Worm (Caenorhabditis elegans) whole organism, young adult: ENCODE data around the gene C13C4.8.
A peak's percentile ranks its signal among the peaks of the same experiment; 100 is the strongest.

ENCODE experiments used
- F22D6.2 ChIP-seq: sonication (generic microtip); optimal IDR thresholded peaks from 2 replicates; lab custom pipeline; 2016; ENCODE audit warnings: mild to moderate bottlenecking, missing genetic modification characterization, missing compliant biosample characterization
- F33H1.4 ChIP-seq: fragments of 200-800 bp; sonication (Bioruptor generic); IDR thresholded peaks from 2 replicates; pipeline ENCODE4 v1.3.6; 2022; ENCODE audit warnings: missing genetic modification reagents, missing genetic modification characterization, missing compliant biosample characterization
- F37B4.10 ChIP-seq: fragments of 200-800 bp; sonication (Bioruptor generic); IDR thresholded peaks from 2 replicates; pipeline ENCODE4 v1.3.6; 2022; ENCODE audit warnings: missing genetic modification characterization, missing compliant biosample characterization
- F52B5.7 ChIP-seq: sonication (generic microtip); optimal IDR thresholded peaks from 2 replicates; lab custom pipeline; 2016; ENCODE audit warnings: mild to moderate bottlenecking, missing genetic modification characterization, missing compliant biosample characterization
- F55B11.4 ChIP-seq: sonication (generic microtip); optimal IDR thresholded peaks from 2 replicates; lab custom pipeline; 2016; ENCODE audit warnings: missing compliant biosample characterization, missing genetic modification characterization, borderline replicate concordance; ENCODE audit not compliant: insufficient read depth
- T07F8.4 ChIP-seq: sonication (generic microtip); optimal IDR thresholded peaks from 2 replicates; lab custom pipeline; 2016; ENCODE audit warnings: mild to moderate bottlenecking, missing genetic modification characterization, moderate library complexity, missing compliant biosample characterization
- Y79H2A.3 ChIP-seq: fragments of 200-800 bp; sonication (Bioruptor generic); conservative IDR thresholded peaks from 2 replicates; pipeline ENCODE4 v1.3.6; 2022; ENCODE audit warnings: missing genetic modification reagents, missing genetic modification characterization, missing compliant biosample characterization
- Y95B8A.8 ChIP-seq: fragments of 200-800 bp; sonication (Bioruptor generic); IDR thresholded peaks from 2 replicates; pipeline ENCODE4 v1.3.6; 2022; ENCODE audit warnings: missing genetic modification reagents, missing genetic modification characterization, missing compliant biosample characterization
- aptf-3 ChIP-seq: fragments of 200-800 bp; sonication (Bioruptor generic); IDR thresholded peaks from 2 replicates; pipeline ENCODE4 v1.3.6; 2022; ENCODE audit warnings: missing genetic modification characterization, missing compliant biosample characterization
- atf-7 ChIP-seq: sonication (generic microtip); optimal IDR thresholded peaks from 2 replicates; lab custom pipeline; 2017; ENCODE audit warnings: mild to moderate bottlenecking, missing genetic modification characterization, missing compliant biosample characterization
- ccch-3 ChIP-seq: fragments of 200-800 bp; sonication (Bioruptor generic); optimal IDR thresholded peaks from 2 replicates; lab custom pipeline; 2018; ENCODE audit warnings: mild to moderate bottlenecking, missing genetic modification characterization, missing compliant biosample characterization
- ceh-27 ChIP-seq: fragments of 200-800 bp; sonication (Bioruptor generic); optimal IDR thresholded peaks from 2 replicates; lab custom pipeline; 2018; ENCODE audit warnings: mild to moderate bottlenecking, missing genetic modification characterization, moderate library complexity, missing compliant biosample characterization
- ceh-79 ChIP-seq: sonication (generic microtip); optimal IDR thresholded peaks from 2 replicates; lab custom pipeline; 2017; ENCODE audit warnings: mild to moderate bottlenecking, missing genetic modification characterization, missing compliant biosample characterization
- die-1 ChIP-seq: sonication (generic microtip); optimal IDR thresholded peaks from 2 replicates; lab custom pipeline; 2016; ENCODE audit warnings: missing genotype, mild to moderate bottlenecking, missing genetic modification characterization, missing compliant biosample characterization
- dpff-1 ChIP-seq: sonication (generic microtip); optimal IDR thresholded peaks from 2 replicates; lab custom pipeline; 2017; ENCODE audit warnings: mild to moderate bottlenecking, missing genetic modification characterization, missing compliant biosample characterization
- hlh-26 ChIP-seq: fragments of 200-800 bp; sonication (Bioruptor generic); conservative IDR thresholded peaks from 2 replicates; pipeline ENCODE4 v1.3.6; 2022; ENCODE audit warnings: missing genetic modification reagents, missing genetic modification characterization, missing compliant biosample characterization
- lag-1 ChIP-seq: fragments of 200-800 bp; sonication (Bioruptor generic); IDR thresholded peaks from 2 replicates; pipeline ENCODE4 v1.3.6; 2022; ENCODE audit warnings: missing genetic modification reagents, missing genetic modification characterization, missing compliant biosample characterization
- let-526 ChIP-seq: fragments of 200-800 bp; sonication (Bioruptor generic); IDR thresholded peaks from 2 replicates; pipeline ENCODE4 v1.3.6; 2022; ENCODE audit warnings: missing genetic modification reagents, missing genetic modification characterization, missing compliant biosample characterization
- lin-35 ChIP-seq, 3 experiments: fragments of 150-350 bp in 2 of 3; sonication (generic microtip) in 1 of 3; optimal IDR thresholded peaks; 2 replicates each; lab custom pipeline; 2014 to 2018; ENCODE audit warnings: missing biosample characterization in 3 of 3, missing genetic modification characterization in 3 of 3, missing genetic modification reagents in 3 of 3
- lsy-27 ChIP-seq: sonication (generic microtip); optimal IDR thresholded peaks from 2 replicates; lab custom pipeline; 2017; ENCODE audit warnings: missing genetic modification characterization, mild to moderate bottlenecking, missing compliant biosample characterization, antibody characterized with exemption, missing genotype, borderline replicate concordance; ENCODE audit not compliant: insufficient read depth
- madf-8 ChIP-seq: fragments of 200-800 bp; sonication (Bioruptor generic); conservative IDR thresholded peaks from 2 replicates; pipeline ENCODE4 v1.3.6; 2022; ENCODE audit warnings: missing genetic modification reagents, missing genetic modification characterization, missing compliant biosample characterization
- mxl-1 ChIP-seq: sonication (generic microtip); optimal IDR thresholded peaks from 2 replicates; lab custom pipeline; 2016; ENCODE audit warnings: missing genetic modification characterization, missing compliant biosample characterization
- nfya-2 ChIP-seq: fragments of 200-800 bp; sonication (Bioruptor generic); IDR thresholded peaks from 2 replicates; pipeline ENCODE4 v1.3.6; 2022; ENCODE audit warnings: missing genetic modification reagents, missing genetic modification characterization, missing compliant biosample characterization
- nhr-80 ChIP-seq: sonication (generic microtip); optimal IDR thresholded peaks from 2 replicates; lab custom pipeline; 2016; ENCODE audit warnings: missing genetic modification characterization, missing compliant biosample characterization
- nhr-90 ChIP-seq: sonication (generic microtip); optimal IDR thresholded peaks from 2 replicates; lab custom pipeline; 2016; ENCODE audit warnings: missing genotype, mild to moderate bottlenecking, missing genetic modification characterization, missing compliant biosample characterization
- snpc-4 ChIP-seq, 5 experiments: fragments of 150-350 bp in 1 of 5; sonication (generic microtip) in 4 of 5; optimal IDR thresholded peaks; 2 replicates each; lab custom pipeline; 2014 to 2018; ENCODE audit warnings: missing genetic modification characterization in 5 of 5, missing biosample characterization in 3 of 5, antibody characterized with exemption in 2 of 5, mild to moderate bottlenecking in 2 of 5, missing compliant biosample characterization in 2 of 5, missing genotype in 2 of 5, moderate library complexity in 2 of 5, missing genetic modification reagents in 1 of 5
- tbp1 ChIP-seq: fragments of 200-800 bp; sonication (Bioruptor generic); optimal IDR thresholded peaks from 2 replicates; lab custom pipeline; 2018; ENCODE audit warnings: mild to moderate bottlenecking, missing genetic modification characterization, missing compliant biosample characterization
- unc-62 ChIP-seq: fragments of 150-350 bp; optimal IDR thresholded peaks from 2 replicates; lab custom pipeline; 2014; ENCODE audit warnings: missing biosample characterization, missing genetic modification reagents, missing genetic modification characterization
- xnd-1 ChIP-seq: sonication (generic microtip); optimal IDR thresholded peaks from 2 replicates; lab custom pipeline; 2016; ENCODE audit warnings: missing genotype, missing genetic modification reagents, missing genetic modification characterization, missing compliant biosample characterization
- zfh-2 ChIP-seq: fragments of 200-800 bp; sonication (Bioruptor generic); conservative IDR thresholded peaks from 2 replicates; pipeline ENCODE4 v1.3.6; 2022; ENCODE audit warnings: missing genetic modification reagents, missing genetic modification characterization, missing compliant biosample characterization
- zim-3 ChIP-seq: sonication (generic microtip); optimal IDR thresholded peaks from 2 replicates; lab custom pipeline; 2017; ENCODE audit warnings: mild to moderate bottlenecking, missing genetic modification characterization, moderate library complexity, missing compliant biosample characterization
- ztf-18 ChIP-seq: sonication (generic microtip); optimal IDR thresholded peaks from 2 replicates; lab custom pipeline; 2016; ENCODE audit warnings: missing genotype, mild to moderate bottlenecking, missing genetic modification characterization, missing compliant biosample characterization
- ztf-26 ChIP-seq: sonication (generic microtip); optimal IDR thresholded peaks from 2 replicates; lab custom pipeline; 2017; ENCODE audit warnings: missing genetic modification characterization, missing compliant biosample characterization
- ztf-3 ChIP-seq: fragments of 200-800 bp; sonication (Bioruptor generic); optimal IDR thresholded peaks from 2 replicates; lab custom pipeline; 2018; ENCODE audit warnings: mild to moderate bottlenecking, missing genetic modification characterization, missing compliant biosample characterization
- ztf-6 ChIP-seq: fragments of 200-800 bp; sonication (Bioruptor generic); IDR thresholded peaks from 2 replicates; pipeline ENCODE4 v1.3.6; 2022; ENCODE audit warnings: missing genetic modification reagents, missing genetic modification characterization, missing compliant biosample characterization

Gene C13C4.8

DNA sequence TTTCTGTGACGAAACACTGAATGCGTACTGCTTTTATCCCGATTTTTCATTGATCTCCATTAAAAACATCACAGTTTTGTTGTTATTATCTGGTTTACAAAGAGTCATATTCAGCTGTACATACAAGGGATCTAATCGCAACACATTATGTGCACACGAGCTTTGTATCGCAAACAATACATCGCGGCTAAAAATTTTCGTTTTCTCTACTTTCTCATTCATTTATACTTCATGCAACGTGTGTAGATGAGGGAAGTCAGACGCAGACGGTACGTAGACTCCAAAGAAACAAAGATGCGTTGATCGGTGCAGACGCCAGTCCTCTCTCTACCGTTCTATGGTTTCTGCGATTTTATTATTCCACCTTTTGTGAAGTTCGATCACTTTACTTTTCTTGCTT is 11.0 kb upstream of the C13C4.8 start, which contains the start of gene nhr-136:
nhr-136 (plus strand) TSS at position 301 of the 400 bp plus-strand sequence.
- no peak for TF ChIP-seq let-526 (GFP tag; lab: Robert Waterston, UW)
- TF ChIP-seq ceh-27 (GFP tag; lab: Kevin White, UChicago) = no peak
- TF ChIP-seq F22D6.2 (tag; lab: Kevin White, UChicago) = no peak
- no peak for TF ChIP-seq madf-8 (GFP tag; lab: Robert Waterston, UW)
- peak; percentile 2 for TF ChIP-seq nhr-80
- TF ChIP-seq T07F8.4 (tag; lab: Kevin White, UChicago) = no peak
- TF ChIP-seq aptf-3 (GFP tag; lab: Robert Waterston, UW) = no peak

DNA sequence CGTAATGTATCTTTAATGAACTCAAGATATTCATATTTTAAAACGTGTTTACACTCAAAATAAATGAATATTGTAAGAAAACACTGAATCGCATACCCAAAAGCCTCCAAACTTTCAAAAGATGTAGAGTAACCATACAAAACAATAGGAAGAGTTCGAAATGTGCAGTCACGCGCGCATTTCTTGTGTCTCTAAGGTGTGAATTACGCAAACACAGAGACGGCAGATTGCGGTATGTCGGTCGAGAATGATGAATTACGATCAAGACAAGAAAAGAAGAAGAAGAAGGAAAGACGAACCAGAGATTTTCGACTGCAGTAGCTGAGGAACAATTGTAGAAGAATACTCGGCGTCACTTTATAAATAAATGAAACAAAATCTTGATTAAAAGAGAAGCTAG is 6.4 kb upstream of the C13C4.8 start, which contains the start of gene lhpp-1:
lhpp-1 (minus strand) TSS at position 354 of the 400 bp plus-strand sequence.
- TF ChIP-seq lin-35 (GFP tag; optimal IDR thresholded peaks at IDR 0.05; lab: Kevin White, UChicago) (no peak), aptf-3 (GFP tag; lab: Robert Waterston, UW) (no peak), ztf-3 (no peak), atf-7 (tag; lab: Kevin White, UChicago) (no peak), tbp1 (GFP tag; lab: Kevin White, UChicago) (no peak), F22D6.2 (tag; lab: Kevin White, UChicago) (no peak), nfya-2 (GFP tag; lab: Robert Waterston, UW) (no peak), ztf-6 (no peak), nhr-90 (no peak), lsy-27 (tag; lab: Kevin White, UChicago) (no peak), xnd-1 (no peak), zim-3 (tag; lab: Kevin White, UChicago) (no peak), F55B11.4 (tag; lab: Kevin White, UChicago) (no peak), mxl-1 (tag; lab: Kevin White, UChicago) (no peak), lag-1 (GFP tag; lab: Robert Waterston, UW) (no peak), snpc-4 (GFP tag; optimal IDR thresholded peaks at IDR 0.05; lab: Kevin White, UChicago) (no peak), snpc-4 (tag; optimal IDR thresholded peaks at IDR 0.05; lab: Kevin White, UChicago) (no peak)
- TF ChIP-seq, all 124 proteins: peak for 0

ce11 chrV:12113726-12114125 is 4.1 kb upstream of the C13C4.8 start:
- TF ChIP-seq Y79H2A.3 (GFP tag; lab: Robert Waterston, UW) (no peak), nhr-80 (peak; percentile 70)

DNA sequence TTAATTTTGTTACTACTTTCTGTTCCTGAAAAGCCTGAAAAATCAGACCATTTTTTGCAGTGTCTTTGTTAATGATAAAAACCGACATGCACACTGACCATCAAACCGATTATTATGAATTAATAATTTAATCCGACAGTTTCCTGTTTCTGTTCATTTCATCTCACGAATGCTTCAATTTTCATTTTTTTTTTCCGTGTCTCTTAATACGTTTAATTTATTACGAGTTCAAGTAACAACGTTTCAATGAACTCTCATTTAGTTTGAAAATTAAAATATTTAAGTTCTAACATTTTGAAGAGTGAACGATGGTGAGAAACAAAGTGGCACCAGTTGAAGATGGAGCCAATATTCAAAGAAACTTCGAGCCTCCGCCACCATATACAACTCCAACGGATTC is 3.1 kb upstream of the C13C4.8 start, which contains the start of gene spin-1:
spin-1 (plus strand) TSS at position 301 of the 400 bp plus-strand sequence.
- TF ChIP-seq Y95B8A.8 (GFP tag; lab: Robert Waterston, UW) (no peak), dpff-1 (tag; lab: Kevin White, UChicago) (no peak), hlh-26 (GFP tag; lab: Robert Waterston, UW) (no peak), Y79H2A.3 (GFP tag; lab: Robert Waterston, UW) (no peak), F37B4.10 (GFP tag; lab: Robert Waterston, UW) (no peak), F33H1.4 (GFP tag; lab: Robert Waterston, UW) (no peak), ceh-79 (tag; lab: Kevin White, UChicago) (no peak), lsy-27 (tag; lab: Kevin White, UChicago) (no peak), ztf-6 (no peak), die-1 (tag; lab: Kevin White, UChicago) (no peak), ztf-26 (tag; lab: Kevin White, UChicago) (no peak), unc-62 (no peak), zfh-2 (GFP tag; lab: Robert Waterston, UW) (no peak), ccch-3 (GFP tag; lab: Kevin White, UChicago) (no peak), ztf-18 (tag; lab: Kevin White, UChicago) (no peak), F52B5.7 (no peak)
- TF ChIP-seq, all 124 proteins: peak for 0
